Fruit fly (Drosophila melanogaster) whole organism, embryonic: ENCODE results near the gene eIF2Bepsilon.

Source experiments
- Asciz ChIP-seq: fragments of 200-800 bp; sonication (Bioruptor generic); optimal IDR thresholded peaks from 2 replicates; lab custom pipeline; 2017; ENCODE audit warnings: missing biosample characterization, mild to moderate bottlenecking, missing genetic modification characterization, missing genetic modification reagents
- B-H1 ChIP-seq: fragments of 200-800 bp; sonication (Bioruptor generic); IDR thresholded peaks from 3 replicates; pipeline ENCODE4 v1.3.6; 2022; ENCODE audit warnings: missing biosample characterization, missing genetic modification characterization
- CG10431 ChIP-seq: fragments of 200-800 bp; sonication (Bioruptor generic); optimal IDR thresholded peaks from 3 replicates; lab custom pipeline; 2018; ENCODE audit warnings: missing biosample characterization, mild to moderate bottlenecking, missing genetic modification characterization
- CG11695 ChIP-seq: fragments of 200-800 bp; sonication (Bioruptor generic); IDR thresholded peaks from 3 replicates; pipeline ENCODE4 v1.3.6; 2022; ENCODE audit warnings: missing biosample characterization, missing genetic modification characterization
- CG12104 ChIP-seq: fragments of 200-800 bp; sonication (Bioruptor generic); optimal IDR thresholded peaks from 3 replicates; lab custom pipeline; 2016; ENCODE audit warnings: missing biosample characterization, missing genetic modification characterization
- CG13287 ChIP-seq: fragments of 200-800 bp; sonication (Bioruptor generic); IDR thresholded peaks from 2 replicates; pipeline ENCODE4 v1.3.6; 2022; ENCODE audit warnings: missing biosample characterization, missing genetic modification characterization; ENCODE audit not compliant: partially characterized antibody
- CG17186 ChIP-seq: fragments of 200-800 bp; sonication (Bioruptor generic); optimal IDR thresholded peaks from 3 replicates; lab custom pipeline; 2017; ENCODE audit warnings: missing biosample characterization, missing genetic modification reagents, missing genetic modification characterization
- CG1792 ChIP-seq: fragments of 200-800 bp; sonication (Bioruptor generic); optimal IDR thresholded peaks from 2 replicates; lab custom pipeline; 2016; ENCODE audit warnings: missing biosample characterization, missing genetic modification characterization
- CG2116 ChIP-seq: fragments of 200-800 bp; sonication (Bioruptor generic); optimal IDR thresholded peaks from 3 replicates; lab custom pipeline; 2018; ENCODE audit warnings: missing biosample characterization, mild to moderate bottlenecking, missing genetic modification characterization
- CG2889 ChIP-seq: fragments of 200-800 bp; sonication (Bioruptor generic); IDR thresholded peaks from 3 replicates; pipeline ENCODE4 v1.3.6; 2022; ENCODE audit warnings: missing biosample characterization, missing genetic modification characterization
- CG30403 ChIP-seq: fragments of 200-800 bp; sonication (Bioruptor generic); optimal IDR thresholded peaks from 3 replicates; lab custom pipeline; 2016; ENCODE audit warnings: missing biosample characterization, missing genetic modification characterization
- CG4617 ChIP-seq: fragments of 200-800 bp; sonication (Bioruptor generic); optimal IDR thresholded peaks from 3 replicates; lab custom pipeline; 2016; ENCODE audit warnings: missing biosample characterization, missing genetic modification characterization, borderline replicate concordance
- CG9609 ChIP-seq: fragments of 200-800 bp; sonication (Bioruptor generic); optimal IDR thresholded peaks from 3 replicates; lab custom pipeline; 2016; ENCODE audit warnings: missing biosample characterization, missing genetic modification characterization
- CG9727 ChIP-seq: fragments of 200-800 bp; sonication (Bioruptor generic); optimal IDR thresholded peaks from 3 replicates; lab custom pipeline; 2017; ENCODE audit warnings: missing biosample characterization, mild to moderate bottlenecking, missing genetic modification characterization
- CoRest ChIP-seq: fragments of 200-800 bp; sonication (Bioruptor generic); optimal IDR thresholded peaks from 3 replicates; lab custom pipeline; 2018; ENCODE audit warnings: missing biosample characterization, mild to moderate bottlenecking, missing genetic modification characterization, moderate library complexity
- D19A ChIP-seq: fragments of 200-800 bp; optimal IDR thresholded peaks from 3 replicates; lab custom pipeline; 2019; ENCODE audit warnings: missing biosample characterization, mild to moderate bottlenecking, missing genetic modification characterization, moderate library complexity
- Dek ChIP-seq: fragments of 200-800 bp; sonication (Bioruptor generic); optimal IDR thresholded peaks from 3 replicates; lab custom pipeline; 2019; ENCODE audit warnings: missing biosample characterization, mild to moderate bottlenecking, missing genetic modification characterization, moderate library complexity
- Dp ChIP-seq: fragments of 200-800 bp; sonication (Bioruptor generic); optimal IDR thresholded peaks from 2 replicates; lab custom pipeline; 2018; ENCODE audit warnings: missing biosample characterization, mild to moderate bottlenecking, missing genetic modification characterization, moderate library complexity
- HLHmδ ChIP-seq: fragments of 200-800 bp; sonication (Bioruptor generic); optimal IDR thresholded peaks from 2 replicates; lab custom pipeline; 2018; ENCODE audit warnings: missing biosample characterization, mild to moderate bottlenecking, missing genetic modification characterization, moderate library complexity
- Jarid2 ChIP-seq: fragments of 200-800 bp; sonication (Bioruptor generic); optimal IDR thresholded peaks from 3 replicates; lab custom pipeline; 2017; ENCODE audit warnings: mild to moderate bottlenecking, missing biosample characterization, missing genetic modification reagents, missing genetic modification characterization
- Med ChIP-seq: fragments of 200-800 bp; sonication (Bioruptor generic); peaks from one replicate; lab custom pipeline; 2016; ENCODE audit warnings: missing biosample characterization, missing genetic modification characterization, mild to moderate bottlenecking, inconsistent platforms, moderate library complexity
- Meics ChIP-seq: fragments of 200-800 bp; sonication (Bioruptor generic); optimal IDR thresholded peaks from 2 replicates; lab custom pipeline; 2017; ENCODE audit warnings: missing biosample characterization, mild to moderate bottlenecking, missing genetic modification characterization
- NfI ChIP-seq: fragments of 200-800 bp; sonication (Bioruptor generic); optimal IDR thresholded peaks from 3 replicates; lab custom pipeline; 2018; ENCODE audit warnings: missing biosample characterization, mild to moderate bottlenecking, missing genetic modification characterization, moderate library complexity
- Ravus ChIP-seq: fragments of 200-800 bp; sonication (Bioruptor generic); IDR thresholded peaks from 2 replicates; pipeline ENCODE4 v1.3.6; 2022; ENCODE audit warnings: missing biosample characterization, missing genetic modification characterization
- Side ChIP-seq: fragments of 200-800 bp; sonication (Bioruptor generic); optimal IDR thresholded peaks from 2 replicates; lab custom pipeline; 2016; ENCODE audit warnings: missing biosample characterization, missing genetic modification characterization
- Sry-β ChIP-seq: fragments of 200-800 bp; sonication (Bioruptor generic); optimal IDR thresholded peaks from 2 replicates; lab custom pipeline; 2018; ENCODE audit warnings: missing biosample characterization, mild to moderate bottlenecking, missing genetic modification characterization, moderate library complexity
- Taf1 ChIP-seq: fragments of 200-800 bp; sonication (Bioruptor generic); IDR thresholded peaks from 2 replicates; pipeline ENCODE4 v1.3.6; 2022; ENCODE audit warnings: missing biosample characterization, missing genetic modification characterization
- ab ChIP-seq: fragments of 200-800 bp; sonication (Bioruptor generic); optimal IDR thresholded peaks from 2 replicates; lab custom pipeline; 2016; ENCODE audit warnings: missing biosample characterization, missing genetic modification characterization
- ara ChIP-seq: fragments of 200-800 bp; sonication (Bioruptor generic); IDR thresholded peaks from 2 replicates; pipeline ENCODE4 v1.3.6; 2022; ENCODE audit warnings: missing biosample characterization, missing genetic modification characterization
- bbx ChIP-seq: fragments of 200-800 bp; sonication (Bioruptor generic); IDR thresholded peaks from 2 replicates; pipeline ENCODE4 v1.3.6; 2022; ENCODE audit warnings: missing biosample characterization, missing genetic modification characterization; ENCODE audit not compliant: partially characterized antibody
- cas ChIP-seq: fragments of 200-800 bp; sonication (Bioruptor generic); IDR thresholded peaks from 2 replicates; pipeline ENCODE4 v1.3.6; 2022; ENCODE audit warnings: missing biosample characterization, missing genetic modification characterization
- chif ChIP-seq, 2 experiments: fragments of 200-800 bp; sonication (Bioruptor generic); optimal IDR thresholded peaks; 3 replicates each; lab custom pipeline; 2016; ENCODE audit warnings: missing biosample characterization in 2 of 2, missing genetic modification characterization in 2 of 2
- chinmo ChIP-seq: fragments of 200-800 bp; sonication (Bioruptor generic); IDR thresholded peaks from 4 replicates; pipeline ENCODE4 v1.3.6; 2022; ENCODE audit warnings: missing biosample characterization, missing genetic modification characterization; ENCODE audit not compliant: partially characterized antibody
- dati ChIP-seq: fragments of 200-800 bp; sonication (Bioruptor generic); IDR thresholded peaks from 2 replicates; pipeline ENCODE4 v1.3.6; 2022; ENCODE audit warnings: missing biosample characterization, missing genetic modification characterization
- gfzf ChIP-seq: fragments of 200-800 bp; sonication (Bioruptor generic); optimal IDR thresholded peaks from 2 replicates; lab custom pipeline; 2016; ENCODE audit warnings: missing biosample characterization, mild to moderate bottlenecking, missing genetic modification characterization, moderate library complexity
- grau ChIP-seq: fragments of 200-800 bp; optimal IDR thresholded peaks from 3 replicates; lab custom pipeline; 2019; ENCODE audit warnings: missing biosample characterization, mild to moderate bottlenecking, missing genetic modification characterization, moderate library complexity
- gro ChIP-seq: fragments of 200-800 bp; sonication (Bioruptor generic); optimal IDR thresholded peaks from 2 replicates; lab custom pipeline; 2016; ENCODE audit warnings: missing biosample characterization, missing genetic modification characterization
- inv ChIP-seq: fragments of 200-800 bp; sonication (Bioruptor generic); IDR thresholded peaks from 2 replicates; pipeline ENCODE4 v1.3.6; 2022; ENCODE audit warnings: missing biosample characterization, missing genetic modification characterization; ENCODE audit not compliant: partially characterized antibody
- mirr ChIP-seq: fragments of 200-800 bp; sonication (Bioruptor generic); optimal IDR thresholded peaks from 3 replicates; lab custom pipeline; 2018; ENCODE audit warnings: missing biosample characterization, mild to moderate bottlenecking, missing genetic modification characterization
- otp ChIP-seq: fragments of 200-800 bp; sonication (Bioruptor generic); IDR thresholded peaks from 3 replicates; pipeline ENCODE4, ENCODE4 v1.3.6; 2022; ENCODE audit warnings: missing biosample characterization, missing genetic modification characterization
- pita ChIP-seq: fragments of 200-800 bp; sonication (Bioruptor generic); optimal IDR thresholded peaks from 2 replicates; lab custom pipeline; 2017; ENCODE audit warnings: missing biosample characterization, mild to moderate bottlenecking, missing genetic modification characterization
- pnt ChIP-seq: fragments of 200-800 bp; sonication (Bioruptor generic); optimal IDR thresholded peaks from 3 replicates; lab custom pipeline; 2016; ENCODE audit warnings: missing biosample characterization, missing genetic modification characterization
- pros ChIP-seq: fragments of 200-800 bp; sonication (Bioruptor generic); optimal IDR thresholded peaks from 3 replicates; lab custom pipeline; 2019; ENCODE audit warnings: missing biosample characterization, mild to moderate bottlenecking, missing genetic modification characterization, moderate library complexity
- sisA ChIP-seq: fragments of 200-800 bp; sonication (Bioruptor generic); IDR thresholded peaks from 2 replicates; pipeline ENCODE4 v1.3.6; 2022; ENCODE audit warnings: missing biosample characterization, missing genetic modification characterization
- slou ChIP-seq: fragments of 200-800 bp; sonication (Bioruptor generic); optimal IDR thresholded peaks from 3 replicates; lab custom pipeline; 2016; ENCODE audit warnings: missing biosample characterization, missing genetic modification characterization
- so ChIP-seq: fragments of 200-800 bp; sonication (Bioruptor generic); IDR thresholded peaks from 3 replicates; pipeline ENCODE4 v1.3.6; 2022; ENCODE audit warnings: missing biosample characterization, missing genetic modification characterization
- sob ChIP-seq: fragments of 200-800 bp; sonication (Bioruptor generic); IDR thresholded peaks from 2 replicates; pipeline ENCODE4 v1.3.6; 2022; ENCODE audit warnings: missing biosample characterization, missing genetic modification characterization
- tna ChIP-seq: fragments of 200-800 bp; sonication (Bioruptor generic); IDR thresholded peaks from 2 replicates; pipeline ENCODE4 v1.3.6; 2022; ENCODE audit warnings: missing biosample characterization, missing genetic modification characterization; ENCODE audit not compliant: partially characterized antibody
- wor ChIP-seq: fragments of 200-800 bp; sonication (Bioruptor generic); IDR thresholded peaks from 2 replicates; pipeline ENCODE4 v1.3.6; 2022; ENCODE audit warnings: missing biosample characterization, missing genetic modification characterization
- zfh2 ChIP-seq: fragments of 200-800 bp; sonication (Bioruptor generic); optimal IDR thresholded peaks from 2 replicates; lab custom pipeline; 2016; ENCODE audit warnings: missing biosample characterization, missing genetic modification characterization

The eIF2Bepsilon gene

DNA sequence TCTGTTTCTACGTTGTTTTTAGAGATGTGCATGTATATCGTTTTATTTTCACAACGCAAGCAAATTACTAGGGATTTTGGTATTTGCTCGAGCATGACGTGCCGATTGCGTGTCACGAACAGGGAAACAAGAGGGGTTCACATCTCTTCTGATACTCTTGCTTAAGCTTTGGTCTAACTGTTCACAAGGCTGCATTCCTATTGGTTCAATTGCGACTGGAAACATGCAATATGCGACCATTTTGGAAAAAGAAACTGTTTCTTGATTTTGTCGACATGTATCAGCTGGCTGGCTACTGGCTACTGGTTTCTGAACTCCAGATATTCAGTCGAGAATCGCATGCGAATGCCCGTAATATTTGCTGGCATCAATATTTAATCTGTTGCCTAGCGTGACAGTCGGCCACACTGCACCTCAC lies 42.5 kb downstream of the eIF2Bepsilon start, which contains the start of gene Coa8 (continued):
- 0 out of 2 replicates have a peak, but pooled peaks have one; percentile 52 for TF ChIP-seq sob (GFP tag; lab: Robert Waterston, UW)
- TF ChIP-seq mirr (GFP tag; lab: Kevin White, UChicago), result peak; percentile 32
- TF ChIP-seq Dek (tag; lab: Kevin White, UChicago), result peak; percentile 5
- peak; percentile 7; the same call in 1 of the 2 replicates for TF ChIP-seq bbx
- peak; percentile 48 for TF ChIP-seq grau
- peak; percentile 69 for TF ChIP-seq gfzf (GFP tag; lab: Kevin White, UChicago)
- no peak for TF ChIP-seq Sry-β (GFP tag; lab: Kevin White, UChicago)
- no peak for TF ChIP-seq chinmo (GFP tag; lab: Robert Waterston, UW)
- peak; percentile 12 for TF ChIP-seq pnt (GFP tag; lab: Kevin White, UChicago)
- no peak for TF ChIP-seq Side (GFP tag; lab: Kevin White, UChicago)
- peak; percentile 45 for TF ChIP-seq CG4617 (GFP tag; lab: Kevin White, UChicago)
- TF ChIP-seq D19A (tag; lab: Kevin White, UChicago), result no peak
- TF ChIP-seq NfI (GFP tag; lab: Kevin White, UChicago), result peak; percentile 51
- TF ChIP-seq pros (GFP tag; lab: Kevin White, UChicago), result no peak
- no peak for TF ChIP-seq CG1792
- no peak for TF ChIP-seq CG12104 (GFP tag; lab: Kevin White, UChicago)
- TF ChIP-seq Meics (GFP tag; lab: Kevin White, UChicago), result peak; percentile 38
- no peak for TF ChIP-seq ab (GFP tag; lab: Kevin White, UChicago)
- no peak for TF ChIP-seq CG9727 (GFP tag; lab: Kevin White, UChicago)
- TF ChIP-seq zfh2, result peak; percentile 62
- TF ChIP-seq Ravus (GFP tag; lab: Robert Waterston, UW), result no peak; the same call in 1 of the 2 replicates
- peak; percentile 89 for TF ChIP-seq Med (GFP tag; lab: Kevin White, UChicago)
- no peak for TF ChIP-seq Jarid2 (GFP tag; lab: Kevin White, UChicago)
- TF ChIP-seq otp (GFP tag; lab: Robert Waterston, UW), result no peak
- peak; percentile 54 for TF ChIP-seq CG13287 (GFP tag; lab: Robert Waterston, UW)
- TF ChIP-seq pita (GFP tag; lab: Kevin White, UChicago), result no peak
- TF ChIP-seq CG10431, result peak; percentile 8
- peak; percentile 66 for TF ChIP-seq CG9609 (GFP tag; lab: Kevin White, UChicago)
- TF ChIP-seq gro (GFP tag; lab: Kevin White, UChicago), result no peak
- TF ChIP-seq cas (GFP tag; lab: Robert Waterston, UW), result no peak
- TF ChIP-seq wor (GFP tag; lab: Robert Waterston, UW), result no peak
- peak; percentile 37 for TF ChIP-seq inv
- TF ChIP-seq B-H1 (GFP tag; lab: Robert Waterston, UW), result peak; percentile 36; the same call in 2 of the 3 replicates
- TF ChIP-seq CG30403 (GFP tag; lab: Kevin White, UChicago), result peak; percentile 23
- TF ChIP-seq ara (GFP tag; lab: Robert Waterston, UW), result no peak
- peak in 1 of 2 experiments; percentile 5 for TF ChIP-seq chif (GFP tag; optimal IDR thresholded peaks at IDR 0.05; lab: Kevin White, UChicago)
- no peak for TF ChIP-seq dati (GFP tag; lab: Robert Waterston, UW)
- no peak for TF ChIP-seq CG2889
- peak; percentile 25 for TF ChIP-seq CoRest
- TF ChIP-seq sisA (GFP tag; lab: Robert Waterston, UW), result peak; percentile 40
- no peak for TF ChIP-seq Dp (GFP tag; lab: Kevin White, UChicago)
- no peak for TF ChIP-seq Asciz (GFP tag; lab: Kevin White, UChicago)
- no peak for TF ChIP-seq slou (GFP tag; lab: Kevin White, UChicago)
- no peak for TF ChIP-seq Taf1 (GFP tag; lab: Robert Waterston, UW)
- TF ChIP-seq CG17186 (GFP tag; lab: Kevin White, UChicago), result no peak
- 0 out of 3 replicates have a peak, but pooled peaks have one; percentile 44 for TF ChIP-seq so
- peak; percentile 49; the same call in 2 of the 3 replicates for TF ChIP-seq CG11695
- TF ChIP-seq tna (GFP tag; lab: Robert Waterston, UW), result no peak
- TF ChIP-seq HLHmδ (GFP tag; lab: Kevin White, UChicago), result no peak
- TF ChIP-seq CG2116 (GFP tag; lab: Kevin White, UChicago), result peak; percentile 3
